Worm (Caenorhabditis elegans) whole organism, young adult: ENCODE measurements around the gene nhr-147.
"Not testable (repeated sequence)": the region's sequence is repeated elsewhere in the genome, so short reads cannot be mapped to it uniquely, and the experiment has no call there.

ENCODE experiments used
- C06A6.2 ChIP-seq: fragments of 200-800 bp; sonication (Bioruptor generic); conservative IDR thresholded peaks from 2 replicates; pipeline ENCODE4 v1.3.6; 2022; ENCODE audit warnings: missing genetic modification characterization, missing compliant biosample characterization
- D2030.7 ChIP-seq: fragments of 200-800 bp; sonication (Bioruptor generic); IDR thresholded peaks from 2 replicates; pipeline ENCODE4 v1.3.6; 2022; ENCODE audit warnings: missing genetic modification reagents, missing genetic modification characterization, missing compliant biosample characterization
- F22D6.2 ChIP-seq: sonication (generic microtip); optimal IDR thresholded peaks from 2 replicates; lab custom pipeline; 2016; ENCODE audit warnings: mild to moderate bottlenecking, missing genetic modification characterization, missing compliant biosample characterization
- F37B4.10 ChIP-seq: fragments of 200-800 bp; sonication (Bioruptor generic); IDR thresholded peaks from 2 replicates; pipeline ENCODE4 v1.3.6; 2022; ENCODE audit warnings: missing genetic modification characterization, missing compliant biosample characterization
- F52B5.7 ChIP-seq: sonication (generic microtip); optimal IDR thresholded peaks from 2 replicates; lab custom pipeline; 2016; ENCODE audit warnings: mild to moderate bottlenecking, missing genetic modification characterization, missing compliant biosample characterization
- T26A5.8 ChIP-seq: sonication (generic microtip); optimal IDR thresholded peaks from 2 replicates; lab custom pipeline; 2016; ENCODE audit warnings: missing genetic modification characterization, missing compliant biosample characterization
- Y53F4B.3 ChIP-seq: fragments of 200-800 bp; sonication (Bioruptor generic); IDR thresholded peaks from 2 replicates; pipeline ENCODE4 v1.3.6; 2022; ENCODE audit warnings: missing genetic modification reagents, missing genetic modification characterization, missing compliant biosample characterization
- Y56A3A.18 ChIP-seq: fragments of 200-800 bp; sonication (Bioruptor generic); IDR thresholded peaks from 2 replicates; pipeline ENCODE4 v1.3.6; 2022; ENCODE audit warnings: missing genetic modification reagents, missing genetic modification characterization, missing compliant biosample characterization
- Y67H2A.10 ChIP-seq: fragments of 200-800 bp; sonication (Bioruptor generic); conservative IDR thresholded peaks from 2 replicates; pipeline ENCODE4 v1.3.6; 2022; ENCODE audit warnings: missing genetic modification reagents, missing genetic modification characterization, missing compliant biosample characterization
- aptf-2 ChIP-seq: fragments of 200-800 bp; sonication (Bioruptor generic); conservative IDR thresholded peaks from 2 replicates; pipeline ENCODE4 v1.3.6; 2022; ENCODE audit warnings: missing genetic modification reagents, missing genetic modification characterization, missing compliant biosample characterization
- atf-7 ChIP-seq: sonication (generic microtip); optimal IDR thresholded peaks from 2 replicates; lab custom pipeline; 2017; ENCODE audit warnings: mild to moderate bottlenecking, missing genetic modification characterization, missing compliant biosample characterization
- attf-3 ChIP-seq: fragments of 200-800 bp; sonication (Bioruptor generic); conservative IDR thresholded peaks from 2 replicates; pipeline ENCODE4 v1.3.6; 2022; ENCODE audit warnings: missing genetic modification reagents, missing genetic modification characterization, missing compliant biosample characterization
- bed-1 ChIP-seq: fragments of 200-800 bp; sonication (Bioruptor generic); IDR thresholded peaks from 2 replicates; pipeline ENCODE4 v1.3.6; 2022; ENCODE audit warnings: missing genetic modification reagents, missing genetic modification characterization, missing compliant biosample characterization
- ccch-3 ChIP-seq: fragments of 200-800 bp; sonication (Bioruptor generic); optimal IDR thresholded peaks from 2 replicates; lab custom pipeline; 2018; ENCODE audit warnings: mild to moderate bottlenecking, missing genetic modification characterization, missing compliant biosample characterization
- cebp-2 ChIP-seq: fragments of 200-800 bp; sonication (Bioruptor generic); IDR thresholded peaks from 2 replicates; pipeline ENCODE4 v1.3.6; 2022; ENCODE audit warnings: missing genetic modification characterization, missing compliant biosample characterization
- ekl-4 ChIP-seq: fragments of 200-800 bp; sonication (Bioruptor generic); IDR thresholded peaks from 2 replicates; pipeline ENCODE4 v1.3.6; 2022; ENCODE audit warnings: missing genetic modification reagents, missing genetic modification characterization, missing compliant biosample characterization
- ets-4 ChIP-seq: fragments of 200-800 bp; sonication (Bioruptor generic); optimal IDR thresholded peaks from 2 replicates; lab custom pipeline; 2018; ENCODE audit warnings: mild to moderate bottlenecking, missing genetic modification characterization, missing compliant biosample characterization
- fkh-3 ChIP-seq: sonication (generic microtip); optimal IDR thresholded peaks from 2 replicates; lab custom pipeline; 2016; ENCODE audit warnings: mild to moderate bottlenecking, missing genetic modification characterization, missing compliant biosample characterization
- gei-17 ChIP-seq: fragments of 200-800 bp; sonication (Bioruptor generic); optimal IDR thresholded peaks from 2 replicates; lab custom pipeline; 2018; ENCODE audit warnings: mild to moderate bottlenecking, missing genetic modification characterization, missing compliant biosample characterization
- hlh-26 ChIP-seq: fragments of 200-800 bp; sonication (Bioruptor generic); conservative IDR thresholded peaks from 2 replicates; pipeline ENCODE4 v1.3.6; 2022; ENCODE audit warnings: missing genetic modification reagents, missing genetic modification characterization, missing compliant biosample characterization
- hmg-20 ChIP-seq: fragments of 200-800 bp; sonication (Bioruptor generic); IDR thresholded peaks from 2 replicates; pipeline ENCODE4 v1.3.6; 2022; ENCODE audit warnings: missing genetic modification reagents, missing genetic modification characterization, missing compliant biosample characterization
- hrde-1 ChIP-seq: sonication (generic microtip); optimal IDR thresholded peaks from 2 replicates; lab custom pipeline; 2016; ENCODE audit warnings: missing genetic modification characterization, mild to moderate bottlenecking, missing compliant biosample characterization, moderate library complexity, missing genotype, missing genetic modification reagents, borderline replicate concordance
- lin-35 ChIP-seq, 3 experiments: fragments of 150-350 bp in 2 of 3; sonication (generic microtip) in 1 of 3; optimal IDR thresholded peaks; 2 replicates each; lab custom pipeline; 2014 to 2018; ENCODE audit warnings: missing biosample characterization in 3 of 3, missing genetic modification characterization in 3 of 3, missing genetic modification reagents in 3 of 3
- lsl-1 ChIP-seq: fragments of 200-800 bp; sonication (Bioruptor generic); optimal IDR thresholded peaks from 2 replicates; lab custom pipeline; 2018; ENCODE audit warnings: mild to moderate bottlenecking, missing genetic modification characterization, moderate library complexity, missing compliant biosample characterization
- madf-3 ChIP-seq: fragments of 200-800 bp; sonication (Bioruptor generic); IDR thresholded peaks from 2 replicates; pipeline ENCODE4 v1.3.6; 2022; ENCODE audit warnings: missing genetic modification reagents, missing genetic modification characterization, missing compliant biosample characterization
- mcd-1 ChIP-seq: fragments of 200-800 bp; sonication (Bioruptor generic); IDR thresholded peaks from 2 replicates; pipeline ENCODE4 v1.3.6; 2022; ENCODE audit warnings: missing genetic modification reagents, missing genetic modification characterization, missing compliant biosample characterization
- mel-28 ChIP-seq: sonication (generic microtip); optimal IDR thresholded peaks from 2 replicates; lab custom pipeline; 2016; ENCODE audit warnings: borderline replicate concordance, mild to moderate bottlenecking, missing genetic modification characterization, missing compliant biosample characterization
- mxl-1 ChIP-seq: sonication (generic microtip); optimal IDR thresholded peaks from 2 replicates; lab custom pipeline; 2016; ENCODE audit warnings: missing genetic modification characterization, missing compliant biosample characterization
- nhr-120 ChIP-seq: fragments of 200-800 bp; sonication (Bioruptor generic); IDR thresholded peaks from 2 replicates; pipeline ENCODE4 v1.3.6; 2022; ENCODE audit warnings: missing genetic modification characterization, missing compliant biosample characterization
- nhr-179 ChIP-seq: sonication (generic microtip); optimal IDR thresholded peaks from 2 replicates; lab custom pipeline; 2016; ENCODE audit warnings: mild to moderate bottlenecking, missing genetic modification characterization, missing compliant biosample characterization
- nhr-27 ChIP-seq: fragments of 200-800 bp; sonication (Bioruptor generic); optimal IDR thresholded peaks from 2 replicates; lab custom pipeline; 2018; ENCODE audit warnings: mild to moderate bottlenecking, missing genetic modification characterization, moderate library complexity, missing compliant biosample characterization
- pha-4 ChIP-seq: fragments of 150-350 bp; sonication (generic microtip); optimal IDR thresholded peaks from 2 replicates; lab custom pipeline; 2014; ENCODE audit warnings: missing biosample characterization, missing genetic modification reagents, missing genetic modification characterization
- rpc-1 ChIP-seq, 2 experiments: fragments of 150-350 bp in 1 of 2; sonication (generic microtip) in 1 of 2; optimal IDR thresholded peaks; 2 replicates each; lab custom pipeline; 2014 to 2018; ENCODE audit warnings: missing biosample characterization in 1 of 2, missing genetic modification characterization in 1 of 2, missing genetic modification reagents in 1 of 2, missing genotype in 1 of 2
- sdz-38 ChIP-seq: sonication (generic microtip); optimal IDR thresholded peaks from 2 replicates; lab custom pipeline; 2016; ENCODE audit warnings: missing genotype, missing genetic modification characterization, missing compliant biosample characterization
- snpc-3.4 ChIP-seq: sonication (generic microtip); optimal IDR thresholded peaks from 2 replicates; lab custom pipeline; 2017; ENCODE audit warnings: missing genetic modification characterization, mild to moderate bottlenecking, missing compliant biosample characterization, antibody characterized with exemption, moderate library complexity, missing genotype, missing genetic modification reagents
- sptf-2 ChIP-seq: fragments of 200-800 bp; sonication (Bioruptor generic); optimal IDR thresholded peaks from 2 replicates; lab custom pipeline; 2018; ENCODE audit warnings: mild to moderate bottlenecking, missing genetic modification characterization, missing compliant biosample characterization
- tbx-9 ChIP-seq: sonication (generic microtip); optimal IDR thresholded peaks from 2 replicates; lab custom pipeline; 2016; ENCODE audit warnings: borderline replicate concordance, missing genetic modification characterization, inconsistent platforms, missing compliant biosample characterization
- zfh-2 ChIP-seq: fragments of 200-800 bp; sonication (Bioruptor generic); conservative IDR thresholded peaks from 2 replicates; pipeline ENCODE4 v1.3.6; 2022; ENCODE audit warnings: missing genetic modification reagents, missing genetic modification characterization, missing compliant biosample characterization
- ztf-22 ChIP-seq: fragments of 200-800 bp; sonication (Bioruptor generic); optimal IDR thresholded peaks from 2 replicates; lab custom pipeline; 2018; ENCODE audit warnings: mild to moderate bottlenecking, missing genetic modification characterization, moderate library complexity, missing compliant biosample characterization

The nhr-147 gene

ce11 chrV:7330868-7331267, 14.7 kb upstream of the nhr-147 start, which contains the start of gene F10G2.2:
F10G2.2 (plus strand) TSS chrV:7331168.
- TF ChIP-seq Y67H2A.10 (GFP tag; lab: Robert Waterston, UW), result no peak
- TF ChIP-seq mxl-1 (tag; lab: Kevin White, UChicago), result no peak
- no peak for TF ChIP-seq zfh-2
- no peak for TF ChIP-seq aptf-2 (GFP tag; lab: Robert Waterston, UW)
- TF ChIP-seq bed-1 (GFP tag; lab: Robert Waterston, UW), result no peak
- TF ChIP-seq sdz-38 (tag; lab: Kevin White, UChicago), result no peak
- TF ChIP-seq nhr-27 (tag; lab: Kevin White, UChicago), result no peak
- TF ChIP-seq ccch-3, result no peak
- no peak for TF ChIP-seq tbx-9 (tag; lab: Kevin White, UChicago)
- TF ChIP-seq sptf-2, result no peak
- no peak for TF ChIP-seq pha-4 (tag; lab: Kevin White, UChicago)
- no peak for TF ChIP-seq gei-17
- TF ChIP-seq Y53F4B.3, result no peak
- TF ChIP-seq rpc-1 (optimal IDR thresholded peaks at IDR 0.05; lab: Kevin White, UChicago), result no peak
- TF ChIP-seq rpc-1 (tag; optimal IDR thresholded peaks at IDR 0.05; lab: Kevin White, UChicago), result no peak
- no peak for TF ChIP-seq snpc-3.4 (tag; lab: Kevin White, UChicago)
- no peak for TF ChIP-seq ekl-4 (GFP tag; lab: Robert Waterston, UW)
- TF ChIP-seq madf-3 (GFP tag; lab: Robert Waterston, UW), result no peak
- TF ChIP-seq fkh-3, result no peak

ce11 chrV:7332253-7332652, 13.3 kb upstream of the nhr-147 start, which contains the start of gene F10G2.1:
F10G2.1 (plus strand) TSS chrV:7332553.
- TF ChIP-seq ztf-22 (GFP tag; lab: Kevin White, UChicago) (no peak), nhr-120 (GFP tag; lab: Robert Waterston, UW) (no peak), hmg-20 (GFP tag; lab: Robert Waterston, UW) (no peak), lin-35 (GFP tag; optimal IDR thresholded peaks at IDR 0.05; lab: Kevin White, UChicago) (no peak), T26A5.8 (tag; lab: Kevin White, UChicago) (no peak), nhr-179 (tag; lab: Kevin White, UChicago) (no peak), cebp-2 (GFP tag; lab: Robert Waterston, UW) (no peak), Y56A3A.18 (GFP tag; lab: Robert Waterston, UW) (no peak), F52B5.7 (tag; lab: Kevin White, UChicago) (no peak), sptf-2 (no peak), atf-7 (tag; lab: Kevin White, UChicago) (no peak), mel-28 (tag; lab: Kevin White, UChicago) (no peak), lsl-1 (GFP tag; lab: Kevin White, UChicago) (no peak), mcd-1 (GFP tag; lab: Robert Waterston, UW) (no peak), F37B4.10 (GFP tag; lab: Robert Waterston, UW) (no peak), Y67H2A.10 (GFP tag; lab: Robert Waterston, UW) (no peak), ekl-4 (GFP tag; lab: Robert Waterston, UW) (no peak)

- not testable (repeated sequence) for TF ChIP-seq D2030.7; ets-4 (GFP tag; lab: Kevin White, UChicago); lsl-1 (GFP tag; lab: Kevin White, UChicago)
Observed at ce11 chrV:7337218-7337617, 8.4 kb upstream of the nhr-147 start, which contains the start of gene F10G2.7. F10G2.7 (minus strand) TSS chrV:7337318.

ce11 chrV:7339831-7340230, 5.8 kb upstream of the nhr-147 start, which contains the start of gene srh-187:
srh-187 (minus strand) TSS chrV:7339931.
- TF ChIP-seq hlh-26 (GFP tag; lab: Robert Waterston, UW) (no peak), attf-3 (no peak), hrde-1 (no peak), C06A6.2 (GFP tag; lab: Robert Waterston, UW) (no peak), F22D6.2 (tag; lab: Kevin White, UChicago) (no peak)
